Worm (Caenorhabditis elegans): Measurements from ENCODE around the gene T13C5.6.

DNA sequence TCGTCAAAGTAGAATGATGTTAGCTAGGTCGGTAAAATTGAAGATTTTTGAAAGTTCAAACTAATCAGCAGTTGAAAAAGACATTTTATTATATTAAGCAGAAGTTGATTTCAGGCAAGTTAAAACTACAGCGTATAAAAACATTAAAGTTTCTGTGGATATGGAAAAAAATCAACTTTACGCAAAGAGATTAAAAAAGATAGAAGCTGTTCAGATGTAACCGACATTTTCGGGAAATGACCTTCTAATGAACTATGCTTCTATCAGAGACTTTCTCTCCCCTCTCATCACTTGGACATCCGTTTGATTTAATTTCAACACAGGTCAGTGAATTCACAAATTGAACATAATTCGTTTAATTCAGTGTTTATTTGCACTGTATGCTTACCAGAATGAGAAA lies 27.2 kb downstream of the T13C5.6 start, which contains the start of gene T13C5.7:
- TF ChIP-seq pha-4 (tag; optimal IDR thresholded peaks at IDR 0.05) = no peak
- no peak for TF ChIP-seq lin-13 (tag; optimal IDR thresholded peaks at IDR 0.05)
- no peak for TF ChIP-seq ztf-11 (tag; optimal IDR thresholded peaks at IDR 0.05)
- no peak for TF ChIP-seq mep-1 (tag; optimal IDR thresholded peaks at IDR 0.05)
- TF ChIP-seq blmp-1 (tag; optimal IDR thresholded peaks at IDR 0.05) = no peak
- no peak for TF ChIP-seq elt-3 (tag; optimal IDR thresholded peaks at IDR 0.05)
